Comparison of ENCODE assay signal across 5 fruit fly cellular contexts in the genomic region with DNA sequence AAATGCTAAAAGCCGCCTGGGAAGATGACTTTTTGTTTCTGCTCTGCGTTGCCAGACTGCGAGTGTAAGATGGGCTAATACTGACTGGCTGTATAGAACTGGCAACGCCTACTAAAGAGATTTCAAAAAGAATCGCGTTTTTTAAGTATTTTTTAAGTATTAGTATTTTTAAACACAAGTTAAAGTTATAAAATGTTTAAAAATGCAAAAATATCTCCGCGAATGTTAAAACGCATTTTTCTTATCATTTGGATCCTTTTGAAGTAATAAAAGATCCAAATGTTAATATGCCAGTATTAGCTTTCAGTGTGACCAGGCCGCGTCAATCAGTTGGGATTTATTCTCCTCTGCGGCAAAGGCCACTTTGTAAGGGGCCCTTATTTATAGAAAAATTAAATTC.
TF ChIP-seq lines count a peak whose summit lies in the region.

TSS of gene Prosbeta3 (minus strand) at position 98 of the 400 bp plus-strand sequence.
TSS of gene Iru (plus strand) at position 328 of the 400 bp plus-strand sequence.

- TF ChIP-seq CTCF in whole organism, embryonic (GFP tag; optimal IDR thresholded peaks at IDR 0.05; lab: Kevin White, UChicago) = no peak

TF ChIP-seq in whole organism, adult, 20 proteins besides CTCF, POLR2A, EP300 and RAD21:
- TF ChIP-seq cnc (optimal IDR thresholded peaks at IDR 0.05; lab: Kevin White, UChicago) = no peak
- TF ChIP-seq Mnt (GFP tag; optimal IDR thresholded peaks at IDR 0.05; lab: Kevin White, UChicago) = peak; percentile 4

TF ChIP-seq in whole organism, embryonic, 481 proteins besides CTCF, POLR2A, EP300 and RAD21 (continues in another document):
- TF ChIP-seq YL-1 (GFP tag; optimal IDR thresholded peaks at IDR 0.05; lab: Kevin White, UChicago) (peak; percentile 72), HHEX (GFP tag; optimal IDR thresholded peaks at IDR 0.05; lab: Kevin White, UChicago) (no peak), CG2712 (tag; optimal IDR thresholded peaks at IDR 0.05; lab: Kevin White, UChicago) (peak; percentile 20), sens-2 (GFP tag; IDR thresholded peaks at IDR 0.05; lab: Robert Waterston, UW) (no peak), HLH54F (GFP tag; optimal IDR thresholded peaks at IDR 0.05; lab: Kevin White, UChicago) (no peak), CG2199 (GFP tag; IDR thresholded peaks at IDR 0.05; lab: Robert Waterston, UW) (no peak), CG6254 (GFP tag; optimal IDR thresholded peaks at IDR 0.05; lab: Kevin White, UChicago) (no peak), CG1603 (tag; optimal IDR thresholded peaks at IDR 0.05; lab: Kevin White, UChicago) (peak; percentile 12), bowl (GFP tag; IDR thresholded peaks at IDR 0.05; lab: Robert Waterston, UW) (no peak), CG11504 (tag; optimal IDR thresholded peaks at IDR 0.05; lab: Kevin White, UChicago) (no peak), Abd-B (GFP tag; optimal IDR thresholded peaks at IDR 0.05; lab: Kevin White, UChicago) (peak; percentile 0), gfzf (GFP tag; optimal IDR thresholded peaks at IDR 0.05; lab: Kevin White, UChicago) (peak; percentile 87), CG13296 (GFP tag; optimal IDR thresholded peaks at IDR 0.05; lab: Kevin White, UChicago) (no peak), Trl (optimal IDR thresholded peaks at IDR 0.05; lab: Kevin White, UChicago) (no peak), Trl (GFP tag; optimal IDR thresholded peaks at IDR 0.05; lab: Kevin White, UChicago) (no peak), aop (GFP tag; IDR thresholded peaks at IDR 0.05; lab: Robert Waterston, UW) (no peak), gcm (GFP tag; optimal IDR thresholded peaks at IDR 0.05; lab: Kevin White, UChicago) (no peak), emc (GFP tag; optimal IDR thresholded peaks at IDR 0.05; lab: Kevin White, UChicago) (no peak), CG5180 (GFP tag; optimal IDR thresholded peaks at IDR 0.05; lab: Kevin White, UChicago) (no peak), bab2 (GFP tag; optimal IDR thresholded peaks at IDR 0.05; lab: Kevin White, UChicago) (peak; percentile 32), Kr (GFP tag; optimal IDR thresholded peaks at IDR 0.05; lab: Kevin White, UChicago) (no peak), Ets97D (GFP tag; optimal IDR thresholded peaks at IDR 0.05; lab: Kevin White, UChicago) (peak; percentile 45)

TF ChIP-seq in whole organism, prepupa, 60 proteins besides CTCF, POLR2A, EP300 and RAD21 (continues in another document):
- TF ChIP-seq CG16779 (tag; optimal IDR thresholded peaks at IDR 0.05; lab: Kevin White, UChicago) (no peak), CG10669 (GFP tag; optimal IDR thresholded peaks at IDR 0.05; lab: Kevin White, UChicago) (no peak), CG3032 (tag; optimal IDR thresholded peaks at IDR 0.05; lab: Kevin White, UChicago) (no peak), CG34406 (GFP tag; optimal IDR thresholded peaks at IDR 0.05; lab: Kevin White, UChicago) (no peak), vri (GFP tag; optimal IDR thresholded peaks at IDR 0.05; lab: Kevin White, UChicago) (no peak), spab (GFP tag; optimal IDR thresholded peaks at IDR 0.05; lab: Kevin White, UChicago) (no peak), Eip78C (GFP tag; lab: Kevin White, UChicago) (peak; percentile 64), dsx (GFP tag; optimal IDR thresholded peaks at IDR 0.05; lab: Kevin White, UChicago; ENCODE audit: poor library complexity, severe bottlenecking) (peak; percentile 53), Sox15 (GFP tag; optimal IDR thresholded peaks at IDR 0.05; lab: Kevin White, UChicago) (no peak), salr (GFP tag; optimal IDR thresholded peaks at IDR 0.05; lab: Kevin White, UChicago) (no peak), CG9139 (GFP tag; optimal IDR thresholded peaks at IDR 0.05; lab: Kevin White, UChicago) (no peak), Hr39 (GFP tag; optimal IDR thresholded peaks at IDR 0.05; lab: Kevin White, UChicago) (no peak), CG1621 (tag; optimal IDR thresholded peaks at IDR 0.05; lab: Kevin White, UChicago) (no peak), esn (GFP tag; optimal IDR thresholded peaks at IDR 0.05; lab: Kevin White, UChicago) (peak; percentile 2), CG10631 (GFP tag; optimal IDR thresholded peaks at IDR 0.05; lab: Kevin White, UChicago) (no peak), fd85E (GFP tag; optimal IDR thresholded peaks at IDR 0.05; lab: Kevin White, UChicago) (no peak), fd59A (GFP tag; optimal IDR thresholded peaks at IDR 0.05; lab: Kevin White, UChicago) (no peak), Smox (GFP tag; optimal IDR thresholded peaks at IDR 0.05; lab: Kevin White, UChicago) (no peak), cyc (GFP tag; optimal IDR thresholded peaks at IDR 0.05; lab: Kevin White, UChicago) (no peak), CG6163 (GFP tag; IDR thresholded peaks at IDR 0.05; lab: Robert Waterston, UW) (no peak), fkh (GFP tag; optimal IDR thresholded peaks at IDR 0.05; lab: Kevin White, UChicago) (peak; percentile 86), CG3919 (GFP tag; optimal IDR thresholded peaks at IDR 0.05; lab: Kevin White, UChicago) (no peak), Hr38 (GFP tag; optimal IDR thresholded peaks at IDR 0.05; lab: Kevin White, UChicago) (no peak)

TF ChIP-seq in whole organism, pupa, 21 proteins besides CTCF, POLR2A, EP300 and RAD21:
- TF ChIP-seq EcR (GFP tag; optimal IDR thresholded peaks at IDR 0.05; lab: Kevin White, UChicago) (no peak), Pif1B (GFP tag; optimal IDR thresholded peaks at IDR 0.05; lab: Kevin White, UChicago) (no peak), CG4496 (GFP tag; IDR thresholded peaks at IDR 0.05; lab: Robert Waterston, UW) (0 out of 3 replicates have a peak, but pooled peaks have one; percentile 7)

TF ChIP-seq in whole organism, wandering third instar larva, 38 proteins besides CTCF, POLR2A, EP300 and RAD21:
- peak; percentile 7 for TF ChIP-seq Myc (optimal IDR thresholded peaks at IDR 0.05; lab: Kevin White, UChicago)
- TF ChIP-seq jim (GFP tag; optimal IDR thresholded peaks at IDR 0.05; lab: Kevin White, UChicago) = no peak
- TF ChIP-seq h (GFP tag; optimal IDR thresholded peaks at IDR 0.05; lab: Kevin White, UChicago) = no peak
- TF ChIP-seq GATAd (GFP tag; optimal IDR thresholded peaks at IDR 0.05; lab: Kevin White, UChicago) = no peak
- no peak for TF ChIP-seq Rel (GFP tag; optimal IDR thresholded peaks at IDR 0.05; lab: Kevin White, UChicago)
- TF ChIP-seq Rel (tag; optimal IDR thresholded peaks at IDR 0.05; lab: Kevin White, UChicago) = peak; percentile 21
